Fruit fly (Drosophila melanogaster): ENCODE results near the gene cry.
A peak's percentile ranks its signal among the peaks of the same experiment; 100 is the strongest.

Gene cry

DNA sequence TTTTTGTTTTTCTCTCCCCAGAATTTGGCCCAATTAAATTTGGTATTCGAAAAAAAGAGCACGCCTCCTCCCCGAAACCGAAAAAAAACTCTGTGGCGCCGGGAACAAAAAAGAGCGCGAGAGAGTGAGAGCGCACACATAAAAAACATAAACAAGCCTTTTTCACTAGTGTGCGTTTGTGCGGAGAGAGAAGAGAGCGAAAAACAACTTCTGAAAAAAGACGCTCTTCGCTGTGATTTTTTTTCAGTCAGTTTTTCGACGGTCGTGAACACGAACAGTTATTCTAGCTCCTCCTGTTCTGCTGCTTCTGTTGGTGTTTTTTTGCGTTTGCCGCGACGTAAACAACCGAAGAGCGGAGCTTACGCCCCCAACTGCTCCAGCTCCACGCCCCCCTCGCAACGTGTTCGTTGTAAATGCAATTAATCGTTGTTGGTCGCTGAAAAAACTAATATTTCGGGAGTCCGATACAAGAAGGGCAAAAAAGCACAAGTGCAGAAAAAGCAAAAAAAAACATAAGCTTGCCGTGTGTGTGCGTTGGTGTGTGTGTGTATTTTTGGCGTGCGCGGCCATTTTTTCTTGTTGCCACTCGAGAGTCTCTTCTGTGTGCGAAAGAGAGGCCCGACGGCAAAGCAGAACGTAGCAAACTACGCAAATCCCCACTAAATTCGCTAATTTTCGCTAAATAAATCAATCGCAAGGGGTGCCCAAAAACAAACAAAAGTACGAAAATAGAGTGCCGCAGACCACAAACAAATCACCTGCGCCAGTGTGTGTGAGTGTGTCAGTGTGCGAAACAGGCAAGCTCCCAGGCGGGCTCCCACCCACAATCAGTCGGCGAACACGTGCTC is 47.8 kb upstream of the cry start, which contains the start of gene sqz (continued):
- TF ChIP-seq Ets96B (tag; optimal IDR thresholded peaks at IDR 0.05) (peak; percentile 81), achi (GFP tag; optimal IDR thresholded peaks at IDR 0.05) (peak; percentile 45), lz (GFP tag; optimal IDR thresholded peaks at IDR 0.05) (peak; percentile 23), fkh (GFP tag; optimal IDR thresholded peaks at IDR 0.05) (peak; percentile 51), fd85E (GFP tag; optimal IDR thresholded peaks at IDR 0.05) (peak; percentile 73), esn (GFP tag; optimal IDR thresholded peaks at IDR 0.05) (peak; percentile 50), vri (GFP tag; optimal IDR thresholded peaks at IDR 0.05) (peak; percentile 71), CG6792 (GFP tag; optimal IDR thresholded peaks at IDR 0.05) (peak; percentile 24), Blimp-1 (GFP tag; optimal IDR thresholded peaks at IDR 0.05) (peak; percentile 64), cyc (GFP tag; optimal IDR thresholded peaks at IDR 0.05) (no peak), Hr39 (GFP tag; optimal IDR thresholded peaks at IDR 0.05) (no peak), CG15336 (GFP tag; IDR thresholded peaks at IDR 0.05) (peak; percentile 73; the same call in 1 of the 2 replicates), Ets21C (GFP tag; optimal IDR thresholded peaks at IDR 0.05) (no peak), Gug (GFP tag; IDR thresholded peaks at IDR 0.05) (peak; percentile 44; the same call in 1 of the 2 replicates)

DNA sequence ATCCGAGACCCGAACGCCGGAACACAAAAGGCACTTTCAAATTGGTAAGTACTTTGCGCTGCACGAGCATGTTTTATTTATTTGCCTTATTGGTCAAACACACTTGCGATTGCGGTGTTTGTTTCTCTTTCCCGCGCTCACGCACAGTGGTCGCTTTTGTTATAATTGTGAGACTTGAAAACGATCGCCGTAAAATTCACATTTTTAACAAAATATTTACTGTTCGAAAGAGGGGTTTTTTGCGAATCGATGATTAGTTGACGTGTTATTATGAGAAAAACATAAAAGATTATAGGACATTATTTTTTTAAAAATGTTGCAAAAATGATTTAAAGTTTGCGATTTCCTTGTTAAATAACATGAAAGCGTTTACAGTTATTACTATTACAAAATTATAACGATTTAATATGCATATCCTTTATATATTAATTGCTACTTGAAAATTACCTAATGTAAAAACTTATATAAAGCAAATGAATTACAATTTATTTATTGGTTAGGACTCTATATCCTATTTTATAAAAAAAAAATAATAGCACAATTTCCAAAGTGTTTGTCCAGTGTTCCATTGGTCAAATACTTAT is 47.0 kb upstream of the cry start:
- TF ChIP-seq Gug (GFP tag; IDR thresholded peaks at IDR 0.05): peak; percentile 9; the same call in 1 of the 2 replicates
- TF ChIP-seq Hr39 (GFP tag; optimal IDR thresholded peaks at IDR 0.05): peak; percentile 53
- peak; percentile 77 for TF ChIP-seq CG32006 (GFP tag; optimal IDR thresholded peaks at IDR 0.05)
- TF ChIP-seq Eip93F (GFP tag; optimal IDR thresholded peaks at IDR 0.05): no peak
- peak; percentile 34 for TF ChIP-seq Eip75B (GFP tag; optimal IDR thresholded peaks at IDR 0.05)
- TF ChIP-seq CG6276 (GFP tag; optimal IDR thresholded peaks at IDR 0.05): peak; percentile 37
- TF ChIP-seq CG11762 (GFP tag; optimal IDR thresholded peaks at IDR 0.05; ENCODE audit: insufficient read depth): peak; percentile 3
- TF ChIP-seq Lpt (GFP tag; optimal IDR thresholded peaks at IDR 0.05): no peak
- TF ChIP-seq vri (GFP tag; optimal IDR thresholded peaks at IDR 0.05): no peak
- TF ChIP-seq topi (GFP tag; optimal IDR thresholded peaks at IDR 0.05): peak; percentile 58
- TF ChIP-seq Sox102F (GFP tag; optimal IDR thresholded peaks at IDR 0.05): peak; percentile 1
- peak; percentile 86 for TF ChIP-seq Eip78C (GFP tag)
- peak; percentile 2 for TF ChIP-seq CG10669 (GFP tag; optimal IDR thresholded peaks at IDR 0.05)
- TF ChIP-seq CG34406 (GFP tag; optimal IDR thresholded peaks at IDR 0.05): peak; percentile 22
- TF ChIP-seq CG3032 (tag; optimal IDR thresholded peaks at IDR 0.05): peak; percentile 17
- peak; percentile 47; the same call in 2 of the 3 replicates for TF ChIP-seq CG6163 (GFP tag; IDR thresholded peaks at IDR 0.05)
- no peak for TF ChIP-seq dac (GFP tag; optimal IDR thresholded peaks at IDR 0.05)
- peak; percentile 43 for TF ChIP-seq acj6 (GFP tag; optimal IDR thresholded peaks at IDR 0.05)
- peak; percentile 29 for TF ChIP-seq Ets96B (tag; optimal IDR thresholded peaks at IDR 0.05)
- no peak for TF ChIP-seq ss (GFP tag; optimal IDR thresholded peaks at IDR 0.05)
- peak; percentile 48 for TF ChIP-seq CG31627 (GFP tag; optimal IDR thresholded peaks at IDR 0.05)
- peak; percentile 59 for TF ChIP-seq CG3919 (GFP tag; optimal IDR thresholded peaks at IDR 0.05)
- peak; percentile 25; the same call in 1 of the 3 replicates for TF ChIP-seq CG8119 (GFP tag; IDR thresholded peaks at IDR 0.05)
- TF ChIP-seq OdsH (GFP tag; optimal IDR thresholded peaks at IDR 0.05): peak; percentile 24
- peak; percentile 76 for TF ChIP-seq svp (GFP tag)
- TF ChIP-seq Met (GFP tag; optimal IDR thresholded peaks at IDR 0.05): peak; percentile 66
- TF ChIP-seq cyc (GFP tag; optimal IDR thresholded peaks at IDR 0.05): peak; percentile 58
- TF ChIP-seq CG11902 (GFP tag; optimal IDR thresholded peaks at IDR 0.05): no peak
- peak; percentile 30 for TF ChIP-seq CG10631 (GFP tag; optimal IDR thresholded peaks at IDR 0.05)
- TF ChIP-seq fkh (GFP tag; optimal IDR thresholded peaks at IDR 0.05): peak; percentile 24
- peak; percentile 19 for TF ChIP-seq achi (GFP tag; optimal IDR thresholded peaks at IDR 0.05)
- TF ChIP-seq pdm3 (GFP tag; optimal IDR thresholded peaks at IDR 0.05): peak; percentile 46
- TF ChIP-seq Ets21C (GFP tag; optimal IDR thresholded peaks at IDR 0.05): no peak
- no peak for TF ChIP-seq CG6792 (GFP tag; optimal IDR thresholded peaks at IDR 0.05)
- TF ChIP-seq lz (GFP tag; optimal IDR thresholded peaks at IDR 0.05): peak; percentile 33
- TF ChIP-seq Smox (GFP tag; optimal IDR thresholded peaks at IDR 0.05): peak; percentile 32
- no peak for TF ChIP-seq CG1621 (tag; optimal IDR thresholded peaks at IDR 0.05)
- TF ChIP-seq Hr4 (GFP tag; optimal IDR thresholded peaks at IDR 0.05): peak; percentile 61
- TF ChIP-seq eg (GFP tag; IDR thresholded peaks at IDR 0.05): peak; percentile 66
- peak; percentile 43 for TF ChIP-seq esn (GFP tag; optimal IDR thresholded peaks at IDR 0.05)
- peak; percentile 70 for TF ChIP-seq CG4318 (GFP tag; optimal IDR thresholded peaks at IDR 0.05)
- no peak for TF ChIP-seq spab (GFP tag; optimal IDR thresholded peaks at IDR 0.05)
- TF ChIP-seq Sox14 (GFP tag; optimal IDR thresholded peaks at IDR 0.05): peak; percentile 57

Measured in whole organism, prepupa.